Worm (Caenorhabditis elegans) whole organism, late embryonic: ENCODE data around the gene Y51B9A.6.

Experiments
- F13H6.1 ChIP-seq: sonication (generic microtip); optimal IDR thresholded peaks from 2 replicates; lab custom pipeline; 2016; ENCODE audit warnings: missing genetic modification characterization, missing compliant biosample characterization
- K09A11.1 ChIP-seq: sonication (generic microtip); optimal IDR thresholded peaks from 2 replicates; lab custom pipeline; 2017; ENCODE audit warnings: antibody characterized with exemption, mild to moderate bottlenecking, missing genetic modification characterization, missing compliant biosample characterization; ENCODE audit not compliant: insufficient read depth
- ama-1 ChIP-seq: fragments of 150-350 bp; optimal IDR thresholded peaks from 2 replicates; lab custom pipeline; 2014
- fax-1 ChIP-seq: sonication (generic microtip); optimal IDR thresholded peaks from 2 replicates; lab custom pipeline; 2016; ENCODE audit warnings: missing genotype, missing genetic modification characterization, missing compliant biosample characterization
- fkh-10 ChIP-seq: fragments of 150-350 bp; optimal IDR thresholded peaks from 2 replicates; lab custom pipeline; 2014; ENCODE audit warnings: missing biosample characterization, missing genetic modification reagents, missing genetic modification characterization
- lin-11 ChIP-seq: fragments of 200-800 bp; sonication (Bioruptor generic); optimal IDR thresholded peaks from 2 replicates; lab custom pipeline; 2018; ENCODE audit warnings: mild to moderate bottlenecking, missing genetic modification characterization, missing compliant biosample characterization
- nfya-1 ChIP-seq: sonication (generic microtip); optimal IDR thresholded peaks from 2 replicates; lab custom pipeline; 2017; ENCODE audit warnings: missing genetic modification characterization, mild to moderate bottlenecking, missing compliant biosample characterization, antibody characterized with exemption, moderate library complexity
- nhr-11 ChIP-seq: fragments of 150-350 bp; optimal IDR thresholded peaks from 2 replicates; lab custom pipeline; 2014; ENCODE audit warnings: missing biosample characterization, missing genetic modification characterization
- nhr-232 ChIP-seq: sonication (generic microtip); optimal IDR thresholded peaks from 2 replicates; lab custom pipeline; 2016; ENCODE audit warnings: missing genetic modification characterization, missing compliant biosample characterization
- tbx-2 ChIP-seq: sonication (generic microtip); optimal IDR thresholded peaks from 2 replicates; lab custom pipeline; 2016; ENCODE audit warnings: missing genetic modification characterization, missing compliant biosample characterization
- ttx-3 ChIP-seq: sonication (generic microtip); optimal IDR thresholded peaks from 2 replicates; lab custom pipeline; 2016; ENCODE audit warnings: missing genetic modification reagents, missing genetic modification characterization, missing compliant biosample characterization

DNA sequence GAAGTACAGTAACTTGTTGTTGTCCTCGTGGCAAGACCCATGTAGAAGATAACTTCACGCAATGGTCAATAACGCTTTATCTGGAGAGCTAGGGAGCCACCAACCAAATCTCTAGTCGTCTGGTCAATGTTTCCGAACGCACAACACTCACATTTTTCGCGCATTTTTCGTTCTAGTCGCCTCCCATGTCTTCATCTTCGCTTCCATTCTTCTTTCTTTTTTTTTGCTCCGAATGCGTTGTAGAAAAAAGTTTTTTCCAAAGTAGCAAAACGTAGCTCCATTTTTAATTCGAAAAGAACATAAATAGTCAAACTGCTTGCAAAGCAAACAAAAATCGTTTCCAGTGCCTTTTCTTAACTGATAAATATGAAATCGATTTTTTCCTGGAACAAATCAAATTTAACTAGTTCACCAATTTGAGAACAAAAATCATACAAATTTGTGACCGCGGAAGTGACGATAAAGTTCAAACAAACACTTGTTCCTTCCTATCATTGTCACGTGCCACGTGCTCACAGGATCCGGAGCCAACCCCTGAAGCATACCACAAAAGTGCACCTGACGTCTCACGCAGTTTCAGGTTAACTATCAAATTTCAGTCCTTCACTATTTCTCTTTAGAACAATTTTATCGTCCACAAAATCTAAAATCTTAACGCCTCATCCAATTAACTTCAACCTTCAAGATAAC, 16.0 kb upstream of the Y51B9A.6 start:
- TF ChIP-seq nfya-1 (tag; lab: Kevin White, UChicago) (no peak), tbx-2 (no peak), fax-1 (no peak), lin-11 (tag; lab: Kevin White, UChicago) (no peak), nhr-11 (tag; lab: Kevin White, UChicago) (no peak), nhr-232 (tag; lab: Kevin White, UChicago) (no peak), K09A11.1 (tag; lab: Kevin White, UChicago) (no peak), ttx-3 (tag; lab: Kevin White, UChicago) (no peak), F13H6.1 (no peak), ama-1 (no peak), fkh-10 (no peak)
